Worm (Caenorhabditis elegans) whole organism, mixed stage, embryonic: ENCODE measurements around the gene snb-5.

Experiments
- ceh-39 ChIP-seq: fragments of 150-350 bp; optimal IDR thresholded peaks from 2 replicates; lab custom pipeline; 2014; ENCODE audit warnings: missing biosample characterization, missing genetic modification characterization
- flh-1 ChIP-seq: fragments of 200-800 bp; sonication (Bioruptor generic); optimal IDR thresholded peaks from 2 replicates; lab custom pipeline; 2018; ENCODE audit warnings: mild to moderate bottlenecking, missing genetic modification characterization, moderate library complexity, missing compliant biosample characterization
- lin-13 ChIP-seq: fragments of 150-350 bp; optimal IDR thresholded peaks from 2 replicates; lab custom pipeline; 2014; ENCODE audit warnings: missing biosample characterization, missing genetic modification characterization
- nhr-12 ChIP-seq: fragments of 150-350 bp; optimal IDR thresholded peaks from 2 replicates; lab custom pipeline; 2014; ENCODE audit warnings: missing biosample characterization, missing genetic modification characterization
- pha-4 ChIP-seq: fragments of 150-350 bp; optimal IDR thresholded peaks from 2 replicates; lab custom pipeline; 2018; ENCODE audit warnings: missing biosample characterization, missing genetic modification reagents, missing genetic modification characterization
- snpc-4 ChIP-seq: fragments of 150-350 bp; optimal IDR thresholded peaks from 2 replicates; lab custom pipeline; 2014; ENCODE audit warnings: missing biosample characterization, missing genetic modification characterization
- sptf-1 ChIP-seq: sonication (generic microtip); optimal IDR thresholded peaks from 2 replicates; lab custom pipeline; 2017; ENCODE audit warnings: mild to moderate bottlenecking, missing genetic modification characterization, moderate library complexity, missing compliant biosample characterization
- unc-120 ChIP-seq: sonication (generic microtip); optimal IDR thresholded peaks from 2 replicates; lab custom pipeline; 2017; ENCODE audit warnings: missing genetic modification characterization, missing compliant biosample characterization; ENCODE audit not compliant: poor library complexity, severe bottlenecking
- unc-62 ChIP-seq: fragments of 150-350 bp; optimal IDR thresholded peaks from 2 replicates; lab custom pipeline; 2014; ENCODE audit warnings: missing biosample characterization, missing genetic modification reagents, missing genetic modification characterization
- zip-8 ChIP-seq: fragments of 150-350 bp; optimal IDR thresholded peaks from 2 replicates; lab custom pipeline; 2014; ENCODE audit warnings: missing biosample characterization, missing genetic modification characterization
- ztf-11 ChIP-seq: fragments of 150-350 bp; optimal IDR thresholded peaks from 2 replicates; lab custom pipeline; 2014; ENCODE audit warnings: missing biosample characterization, missing genetic modification characterization

DNA sequence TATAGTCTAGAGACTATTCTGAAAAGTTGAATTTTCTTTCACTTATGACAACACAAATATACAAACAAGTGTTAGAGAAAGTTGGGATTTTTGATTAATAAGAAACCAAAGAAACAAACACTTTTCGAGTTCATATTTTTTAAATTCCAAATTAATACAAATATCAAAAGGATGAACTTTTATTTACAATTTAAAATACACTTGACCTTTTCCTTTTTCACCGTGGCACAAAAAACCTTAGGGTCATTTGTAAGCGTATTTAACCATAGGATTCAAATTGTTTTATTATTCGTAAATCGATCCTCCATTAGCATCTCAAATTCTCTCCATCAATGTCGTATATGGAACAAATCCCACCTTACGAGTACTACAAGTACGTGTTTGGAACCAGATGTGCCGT, 33.0 kb downstream of the snb-5 start, which contains the start of gene C02F5.5:
- TF ChIP-seq sptf-1 (tag; lab: Kevin White, UChicago) (no peak), pha-4 (tag; lab: Kevin White, UChicago) (no peak), zip-8 (no peak), snpc-4 (tag; lab: Kevin White, UChicago) (no peak), ztf-11 (tag; lab: Kevin White, UChicago) (no peak), nhr-12 (tag; lab: Kevin White, UChicago) (no peak), ceh-39 (tag; lab: Kevin White, UChicago) (no peak), flh-1 (GFP tag; lab: Kevin White, UChicago) (no peak), unc-62 (GFP tag; lab: Kevin White, UChicago) (no peak), unc-120 (no peak), lin-13 (tag; lab: Kevin White, UChicago) (no peak)
